4 fruit fly cellular contexts compared by ENCODE assay signal in the genomic region with DNA sequence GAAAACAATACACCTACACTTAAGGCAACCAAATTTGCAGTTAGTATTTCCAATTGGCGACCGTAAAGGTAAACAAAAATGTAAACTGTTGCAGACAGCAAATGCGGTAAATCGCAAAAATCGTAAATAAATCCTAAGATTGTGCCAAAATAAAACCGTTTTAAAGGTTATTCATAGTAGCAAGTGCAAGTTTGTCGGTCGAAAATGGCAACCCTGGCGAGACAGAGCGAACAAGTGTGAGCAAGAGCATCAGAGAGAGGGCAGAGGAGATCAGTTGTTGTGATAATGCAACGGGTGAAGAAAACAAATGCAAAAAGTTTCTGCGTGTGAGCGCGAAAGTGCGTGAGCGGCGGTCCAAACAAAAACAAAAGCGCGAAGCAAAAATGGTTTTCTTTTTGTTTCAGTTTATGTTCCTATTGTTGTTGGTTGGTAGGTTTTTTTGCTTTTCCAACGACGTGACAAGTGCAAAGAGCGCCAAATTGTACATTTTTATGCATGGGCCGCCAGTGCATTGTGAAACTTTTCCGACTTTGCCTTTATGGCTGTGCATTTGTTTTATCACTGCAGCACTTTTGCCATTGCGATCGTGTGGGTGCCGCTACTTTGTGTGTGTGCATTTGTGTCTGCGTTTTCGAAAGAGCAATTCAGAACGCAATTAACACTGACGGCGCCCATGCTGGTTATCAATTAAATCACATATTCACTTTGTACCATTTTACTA.
TF ChIP-seq lines count a peak whose summit lies in the region.

No protein-coding gene starts in this region.

- no peak for TF ChIP-seq CTCF in whole organism, embryonic (GFP tag; optimal IDR thresholded peaks at IDR 0.05; lab: Kevin White, UChicago)

TF ChIP-seq in whole organism, adult, 20 proteins besides CTCF, POLR2A, EP300 and RAD21:
- TF ChIP-seq CG12768 (GFP tag; optimal IDR thresholded peaks at IDR 0.05; lab: Kevin White, UChicago): peak; percentile 65
- no peak for TF ChIP-seq CG7101 (tag; optimal IDR thresholded peaks at IDR 0.05; lab: Kevin White, UChicago)
- TF ChIP-seq Mnt (GFP tag; optimal IDR thresholded peaks at IDR 0.05; lab: Kevin White, UChicago): no peak
- TF ChIP-seq CG14711 (tag; optimal IDR thresholded peaks at IDR 0.05; lab: Kevin White, UChicago): peak; percentile 91
- TF ChIP-seq tj (GFP tag; optimal IDR thresholded peaks at IDR 0.05; lab: Kevin White, UChicago): peak; percentile 58
TF ChIP-seq in whole organism, adult: peak in this region for 3.

TF ChIP-seq in whole organism, embryonic, 481 proteins besides CTCF, POLR2A, EP300 and RAD21 (continues in another document):
- TF ChIP-seq Trl (optimal IDR thresholded peaks at IDR 0.05; lab: Kevin White, UChicago) (peak in 1 of 2 experiments; percentile 15), Trl (GFP tag; optimal IDR thresholded peaks at IDR 0.05; lab: Kevin White, UChicago) (no peak), tx (GFP tag; optimal IDR thresholded peaks at IDR 0.05; lab: Kevin White, UChicago) (no peak), stc (GFP tag; IDR thresholded peaks at IDR 0.05; lab: Robert Waterston, UW) (no peak), inv (GFP tag; IDR thresholded peaks at IDR 0.05; lab: Robert Waterston, UW; ENCODE audit: partially characterized antibody) (no peak), dmrt99B (tag; optimal IDR thresholded peaks at IDR 0.05; lab: Kevin White, UChicago) (no peak), bsh (GFP tag; optimal IDR thresholded peaks at IDR 0.05; lab: Kevin White, UChicago) (peak in 1 of 2 experiments; percentile 61), Six4 (GFP tag; optimal IDR thresholded peaks at IDR 0.05; lab: Kevin White, UChicago) (no peak), row (GFP tag; IDR thresholded peaks at IDR 0.05; lab: Robert Waterston, UW) (no peak), Doc3 (GFP tag; IDR thresholded peaks at IDR 0.05; lab: Robert Waterston, UW; ENCODE audit: partially characterized antibody) (no peak), sug (tag; optimal IDR thresholded peaks at IDR 0.05; lab: Kevin White, UChicago) (no peak), Eip74EF (GFP tag; optimal IDR thresholded peaks at IDR 0.05; lab: Kevin White, UChicago) (no peak), Elba2 (GFP tag; optimal IDR thresholded peaks at IDR 0.05; lab: Kevin White, UChicago) (peak; percentile 26), Ets97D (GFP tag; optimal IDR thresholded peaks at IDR 0.05; lab: Kevin White, UChicago) (no peak), CG1647 (GFP tag; optimal IDR thresholded peaks at IDR 0.05; lab: Kevin White, UChicago) (no peak), Dek (tag; optimal IDR thresholded peaks at IDR 0.05; lab: Kevin White, UChicago) (no peak), pzg (GFP tag; optimal IDR thresholded peaks at IDR 0.05; lab: Kevin White, UChicago) (no peak), CG17829 (tag; optimal IDR thresholded peaks at IDR 0.05; lab: Kevin White, UChicago) (no peak), nom (GFP tag; optimal IDR thresholded peaks at IDR 0.05; lab: Kevin White, UChicago) (peak; percentile 67), Drgx (GFP tag; IDR thresholded peaks at IDR 0.05; lab: Robert Waterston, UW) (peak; percentile 61), lola (GFP tag; optimal IDR thresholded peaks at IDR 0.05; lab: Kevin White, UChicago) (no peak), Nf-YC (tag; optimal IDR thresholded peaks at IDR 0.05; lab: Kevin White, UChicago) (no peak), jumu (GFP tag; optimal IDR thresholded peaks at IDR 0.05; lab: Kevin White, UChicago) (no peak), CG14441 (GFP tag; IDR thresholded peaks at IDR 0.05; lab: Robert Waterston, UW) (no peak), ERR (GFP tag; optimal IDR thresholded peaks at IDR 0.05; lab: Kevin White, UChicago) (no peak), Camta (GFP tag; optimal IDR thresholded peaks at IDR 0.05; lab: Kevin White, UChicago) (no peak)

TF ChIP-seq in whole organism, prepupa, 60 proteins besides CTCF, POLR2A, EP300 and RAD21 (continues in another document):
- peak; percentile 51 for TF ChIP-seq Lpt (GFP tag; optimal IDR thresholded peaks at IDR 0.05; lab: Kevin White, UChicago)
- no peak for TF ChIP-seq dsx (GFP tag; optimal IDR thresholded peaks at IDR 0.05; lab: Kevin White, UChicago; ENCODE audit: poor library complexity, severe bottlenecking)
- TF ChIP-seq vri (GFP tag; optimal IDR thresholded peaks at IDR 0.05; lab: Kevin White, UChicago): no peak
- no peak for TF ChIP-seq cyc (GFP tag; optimal IDR thresholded peaks at IDR 0.05; lab: Kevin White, UChicago)
- no peak for TF ChIP-seq esn (GFP tag; optimal IDR thresholded peaks at IDR 0.05; lab: Kevin White, UChicago)
- no peak for TF ChIP-seq CG3032 (tag; optimal IDR thresholded peaks at IDR 0.05; lab: Kevin White, UChicago)
- no peak for TF ChIP-seq Eip78C (GFP tag; lab: Kevin White, UChicago)
- TF ChIP-seq CG8119 (GFP tag; IDR thresholded peaks at IDR 0.05; lab: Robert Waterston, UW): peak; percentile 81
- peak; percentile 48 for TF ChIP-seq CG32006 (GFP tag; optimal IDR thresholded peaks at IDR 0.05; lab: Kevin White, UChicago)
- peak; percentile 44 for TF ChIP-seq Ets96B (tag; optimal IDR thresholded peaks at IDR 0.05; lab: Kevin White, UChicago)
- no peak for TF ChIP-seq CG4318 (GFP tag; optimal IDR thresholded peaks at IDR 0.05; lab: Kevin White, UChicago)
- TF ChIP-seq CG16779 (tag; optimal IDR thresholded peaks at IDR 0.05; lab: Kevin White, UChicago): peak; percentile 32
- no peak for TF ChIP-seq Smox (GFP tag; optimal IDR thresholded peaks at IDR 0.05; lab: Kevin White, UChicago)
- peak; percentile 80 for TF ChIP-seq CG6276 (GFP tag; optimal IDR thresholded peaks at IDR 0.05; lab: Kevin White, UChicago)
- TF ChIP-seq fd85E (GFP tag; optimal IDR thresholded peaks at IDR 0.05; lab: Kevin White, UChicago): no peak
- TF ChIP-seq CG11762 (GFP tag; optimal IDR thresholded peaks at IDR 0.05; lab: Kevin White, UChicago; ENCODE audit: insufficient read depth): no peak
- no peak for TF ChIP-seq OdsH (GFP tag; optimal IDR thresholded peaks at IDR 0.05; lab: Kevin White, UChicago)
- TF ChIP-seq Sox15 (GFP tag; optimal IDR thresholded peaks at IDR 0.05; lab: Kevin White, UChicago): no peak
- peak; percentile 92 for TF ChIP-seq eg (GFP tag; IDR thresholded peaks at IDR 0.05; lab: Robert Waterston, UW)
- TF ChIP-seq Ets21C (GFP tag; optimal IDR thresholded peaks at IDR 0.05; lab: Kevin White, UChicago): no peak
- no peak for TF ChIP-seq Blimp-1 (GFP tag; optimal IDR thresholded peaks at IDR 0.05; lab: Kevin White, UChicago)
- TF ChIP-seq Gug (GFP tag; IDR thresholded peaks at IDR 0.05; lab: Robert Waterston, UW): peak; percentile 22; the same call in 1 of the 2 replicates
- no peak for TF ChIP-seq pdm3 (GFP tag; optimal IDR thresholded peaks at IDR 0.05; lab: Kevin White, UChicago)
- no peak for TF ChIP-seq CG11902 (GFP tag; optimal IDR thresholded peaks at IDR 0.05; lab: Kevin White, UChicago)
- no peak for TF ChIP-seq fd59A (GFP tag; optimal IDR thresholded peaks at IDR 0.05; lab: Kevin White, UChicago)
- no peak for TF ChIP-seq fkh (GFP tag; optimal IDR thresholded peaks at IDR 0.05; lab: Kevin White, UChicago)
- TF ChIP-seq dac (GFP tag; optimal IDR thresholded peaks at IDR 0.05; lab: Kevin White, UChicago): peak; percentile 31
- no peak for TF ChIP-seq acj6 (GFP tag; optimal IDR thresholded peaks at IDR 0.05; lab: Kevin White, UChicago)

TF ChIP-seq in whole organism, pupa, 21 proteins besides CTCF, POLR2A, EP300 and RAD21:
- no peak for TF ChIP-seq Snoo (tag; optimal IDR thresholded peaks at IDR 0.05; lab: Kevin White, UChicago)
- peak; percentile 81 for TF ChIP-seq fd96Ca (GFP tag; IDR thresholded peaks at IDR 0.05; lab: Robert Waterston, UW)
- TF ChIP-seq CG8301 (tag; optimal IDR thresholded peaks at IDR 0.05; lab: Kevin White, UChicago): peak; percentile 58
- TF ChIP-seq CG12605 (GFP tag; IDR thresholded peaks at IDR 0.05; lab: Robert Waterston, UW): peak; percentile 85
- TF ChIP-seq CG15710 (tag; optimal IDR thresholded peaks at IDR 0.05; lab: Kevin White, UChicago): peak; percentile 27
- no peak for TF ChIP-seq D1 (tag; optimal IDR thresholded peaks at IDR 0.05; lab: Kevin White, UChicago)
- TF ChIP-seq Ets98B (GFP tag; IDR thresholded peaks at IDR 0.05; lab: Robert Waterston, UW): peak; percentile 74
- peak; percentile 52; the same call in 1 of the 2 replicates for TF ChIP-seq rn (GFP tag; IDR thresholded peaks at IDR 0.05; lab: Robert Waterston, UW)
- no peak for TF ChIP-seq CG10348 (GFP tag; IDR thresholded peaks at IDR 0.05; lab: Robert Waterston, UW)
- TF ChIP-seq EcR (GFP tag; optimal IDR thresholded peaks at IDR 0.05; lab: Kevin White, UChicago): no peak
- no peak for TF ChIP-seq Pif1A (GFP tag; optimal IDR thresholded peaks at IDR 0.05; lab: Kevin White, UChicago)
- TF ChIP-seq CG32121 (GFP tag; IDR thresholded peaks at IDR 0.05; lab: Robert Waterston, UW): peak; percentile 41; the same call in 1 of the 2 replicates
- peak; percentile 82 for TF ChIP-seq CG13204 (GFP tag; optimal IDR thresholded peaks at IDR 0.05; lab: Kevin White, UChicago)
- TF ChIP-seq CG17806 (tag; optimal IDR thresholded peaks at IDR 0.05; lab: Kevin White, UChicago): no peak
- peak; percentile 64 for TF ChIP-seq gl (tag; optimal IDR thresholded peaks at IDR 0.05; lab: Kevin White, UChicago)
- TF ChIP-seq Pif1B (GFP tag; optimal IDR thresholded peaks at IDR 0.05; lab: Kevin White, UChicago): no peak
- peak; percentile 35 for TF ChIP-seq CG8159 (tag; optimal IDR thresholded peaks at IDR 0.05; lab: Kevin White, UChicago)
- no peak for TF ChIP-seq CG34367 (tag; optimal IDR thresholded peaks at IDR 0.05; lab: Kevin White, UChicago)
- peak; percentile 71 for TF ChIP-seq CG14655 (GFP tag; optimal IDR thresholded peaks at IDR 0.05; lab: Kevin White, UChicago)
- no peak for TF ChIP-seq CG9948 (tag; optimal IDR thresholded peaks at IDR 0.05; lab: Kevin White, UChicago)
- TF ChIP-seq CG4496 (GFP tag; IDR thresholded peaks at IDR 0.05; lab: Robert Waterston, UW): peak; percentile 78
